Worm (Caenorhabditis elegans): ENCODE results near the gene ZC178.2.
"Not testable (repeated sequence)": the region's sequence is repeated elsewhere in the genome, so short reads cannot be mapped to it uniquely, and the experiment has no call there.

The ZC178.2 gene

DNA sequence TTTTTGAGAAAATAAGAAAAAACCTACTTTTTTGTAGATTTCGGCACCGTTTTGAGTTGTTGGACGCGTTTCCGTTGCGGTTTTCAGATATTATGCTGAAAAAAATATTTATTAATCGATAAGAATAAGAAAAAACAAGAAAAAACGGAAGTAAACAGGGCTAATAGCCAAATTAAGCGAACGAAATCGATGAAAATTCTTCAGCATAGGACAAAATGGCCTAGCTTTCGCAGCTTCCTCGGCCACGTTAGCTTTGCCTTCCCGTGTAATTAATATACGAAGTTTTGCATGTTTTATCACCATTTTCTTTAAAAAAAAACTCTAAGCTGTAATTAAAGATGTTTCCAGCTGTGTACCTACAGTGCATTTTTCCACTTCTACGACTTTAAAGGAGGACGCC lies 15.6 kb downstream of the ZC178.2 start, which contains the start of gene ZC190.10:
ZC190.10 (minus strand) TSS at position 101 of the 400 bp plus-strand sequence.
- not testable (repeated sequence) for TF ChIP-seq crh-2, ceh-82, lsy-2 (tag; optimal IDR thresholded peaks at IDR 0.05)

DNA sequence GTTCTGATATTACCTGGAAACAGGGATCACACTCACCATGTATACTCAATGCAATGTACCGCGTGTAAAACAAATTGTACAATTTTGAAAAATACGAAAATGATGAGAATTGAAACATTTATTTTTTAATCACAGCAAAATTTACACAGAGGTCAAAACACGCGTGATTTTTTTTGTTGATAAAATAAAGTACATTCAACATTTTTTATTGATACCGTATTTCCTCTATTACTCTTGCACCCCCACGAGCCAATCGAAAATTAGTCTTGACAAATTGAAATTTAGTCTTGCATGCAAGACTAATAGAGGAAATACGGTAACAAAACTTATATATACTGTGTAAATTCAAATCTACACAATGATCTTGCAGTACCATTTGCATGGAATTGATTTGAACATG lies 24.1 kb downstream of the ZC178.2 start, which contains the start of gene ZC190.8:
ZC190.8 (minus strand) TSS at position 101 of the 400 bp plus-strand sequence.
- no peak for TF ChIP-seq ZK546.5 (tag; optimal IDR thresholded peaks at IDR 0.05)
- no peak for TF ChIP-seq unc-55 (GFP tag; optimal IDR thresholded peaks at IDR 0.05)

DNA sequence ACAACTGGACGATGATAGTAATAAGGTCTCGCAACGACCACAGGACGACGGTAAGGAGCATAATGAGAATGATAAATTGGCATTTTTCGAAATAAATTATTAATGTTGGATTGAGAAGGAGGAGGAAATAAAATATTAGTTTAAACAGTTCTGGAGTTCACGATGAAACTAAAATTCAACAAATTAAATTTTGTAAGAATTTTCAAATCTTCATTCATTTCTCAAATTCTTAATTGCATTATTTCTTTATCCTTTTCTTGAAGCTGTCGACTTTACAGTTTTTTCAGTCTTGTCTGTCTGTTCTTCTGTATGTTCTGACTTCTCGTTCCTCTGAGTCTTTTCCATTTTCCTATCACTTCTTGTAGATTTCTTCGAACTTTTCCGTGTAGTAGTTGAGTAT lies 25.0 kb downstream of the ZC178.2 start, which contains the start of gene ZC190.7:
ZC190.7 (minus strand) TSS at position 101 of the 400 bp plus-strand sequence.
- TF ChIP-seq mab-5 (tag; optimal IDR thresholded peaks at IDR 0.05): no peak
- no peak for TF ChIP-seq nhr-21 (tag; optimal IDR thresholded peaks at IDR 0.05)
- TF ChIP-seq nhr-77 (tag; optimal IDR thresholded peaks at IDR 0.05): no peak
- no peak for TF ChIP-seq C34F6.9 (tag; optimal IDR thresholded peaks at IDR 0.05)
- TF ChIP-seq ZK546.5 (tag; optimal IDR thresholded peaks at IDR 0.05): no peak
- TF ChIP-seq elt-1 (tag; optimal IDR thresholded peaks at IDR 0.05): no peak
- TF ChIP-seq F13H6.1 (tag; optimal IDR thresholded peaks at IDR 0.05): no peak
- TF ChIP-seq mbf-1 (tag; optimal IDR thresholded peaks at IDR 0.05): no peak
- TF ChIP-seq dmd-4 (tag; optimal IDR thresholded peaks at IDR 0.05): no peak
- no peak for TF ChIP-seq nhr-23 (tag; optimal IDR thresholded peaks at IDR 0.05)
- TF ChIP-seq gmeb-1 (tag; optimal IDR thresholded peaks at IDR 0.05): no peak
- TF ChIP-seq nhr-12 (tag; optimal IDR thresholded peaks at IDR 0.05): no peak

DNA sequence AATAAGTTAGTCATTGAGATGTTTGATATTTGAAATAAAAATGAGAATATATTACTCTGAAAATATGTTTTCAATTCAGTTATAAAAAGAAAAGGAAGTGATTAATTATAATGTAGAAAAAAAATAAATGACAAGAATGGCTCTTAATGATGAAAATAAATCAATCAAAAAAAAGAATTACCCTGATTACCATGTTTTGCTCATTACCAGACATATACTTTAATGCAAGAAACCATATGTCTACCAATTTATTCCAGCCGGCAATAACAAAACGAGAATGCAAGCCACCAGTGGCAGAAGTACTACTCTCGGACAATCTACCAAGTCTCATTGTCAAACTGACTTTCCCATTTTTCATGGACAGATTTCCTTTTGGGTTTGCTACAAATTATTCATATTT lies 28.0 kb downstream of the ZC178.2 start:
- TF ChIP-seq Y55F3AM.14 (GFP tag; optimal IDR thresholded peaks at IDR 0.05) (no peak), ztf-1 (GFP tag; conservative IDR thresholded peaks at IDR 0.05) (no peak), nhr-77 (tag; optimal IDR thresholded peaks at IDR 0.05) (no peak), unc-62 (GFP tag; optimal IDR thresholded peaks at IDR 0.05) (no peak), peb-1 (tag; optimal IDR thresholded peaks at IDR 0.05) (no peak), ceh-82 (tag; optimal IDR thresholded peaks at IDR 0.05) (no peak), sma-3 (GFP tag; optimal IDR thresholded peaks at IDR 0.05) (no peak), mbf-1 (tag; optimal IDR thresholded peaks at IDR 0.05) (no peak), R02D3.7 (tag; optimal IDR thresholded peaks at IDR 0.05) (no peak), nhr-6 (tag; optimal IDR thresholded peaks at IDR 0.05) (no peak), ztf-4 (tag; optimal IDR thresholded peaks at IDR 0.05) (no peak), nhr-23 (tag; optimal IDR thresholded peaks at IDR 0.05) (no peak), sma-9 (GFP tag; optimal IDR thresholded peaks at IDR 0.05) (no peak), sma-9 (tag; optimal IDR thresholded peaks at IDR 0.05) (no peak), crh-2 (tag; optimal IDR thresholded peaks at IDR 0.05) (no peak)

DNA sequence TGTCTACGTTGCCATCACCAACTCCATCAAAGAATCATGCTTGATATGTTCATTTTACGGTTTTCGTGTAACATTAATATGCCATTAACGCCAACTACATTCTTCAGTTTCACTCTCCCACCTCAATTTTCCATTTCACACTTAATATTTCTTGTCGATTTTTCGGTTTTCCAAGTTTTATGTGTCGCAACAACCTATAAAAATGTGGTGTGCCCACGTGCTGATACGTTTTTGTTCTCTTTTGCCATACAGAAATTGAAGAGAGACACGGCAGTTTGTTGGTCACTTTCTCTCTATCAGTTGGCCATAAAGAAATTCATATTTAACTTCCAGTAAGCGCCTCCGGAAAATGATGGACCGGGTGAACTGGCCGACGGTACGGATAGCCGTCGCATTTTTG lies 29.1 kb downstream of the ZC178.2 start, which contains the start of gene cln-3.3:
cln-3.3 (plus strand) TSS at position 334 of the 400 bp plus-strand sequence.
- TF ChIP-seq fos-1 (tag; optimal IDR thresholded peaks at IDR 0.05) (peak; percentile 15), snpc-4 (tag; optimal IDR thresholded peaks at IDR 0.05) (no peak)

DNA sequence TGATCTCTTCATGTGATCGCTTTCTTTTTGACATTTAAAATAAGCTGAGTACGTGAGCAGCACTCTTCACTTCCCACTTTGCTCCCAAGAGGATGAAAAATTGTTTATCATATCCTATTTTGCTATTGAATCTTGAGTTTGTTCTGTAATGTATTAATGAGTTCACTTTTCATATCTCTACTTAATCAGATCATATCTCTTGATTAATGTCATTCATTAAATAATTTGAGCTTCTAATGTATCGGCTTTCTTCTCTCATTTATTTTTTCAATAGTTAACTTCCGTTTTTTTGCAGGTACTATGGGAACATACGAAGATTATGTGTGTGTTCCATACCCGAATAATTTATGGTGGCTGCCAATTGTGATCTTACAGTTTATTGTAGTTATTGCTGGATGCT lies 30.8 kb downstream of the ZC178.2 start, which contains the start of gene ZC190.2:
ZC190.2 (plus strand) TSS at position 301 of the 400 bp plus-strand sequence.
- TF ChIP-seq elt-1 (tag; optimal IDR thresholded peaks at IDR 0.05) (no peak), unc-62 (GFP tag; optimal IDR thresholded peaks at IDR 0.05) (no peak), nhr-77 (tag; optimal IDR thresholded peaks at IDR 0.05) (no peak), alr-1 (tag; optimal IDR thresholded peaks at IDR 0.05) (no peak), blmp-1 (tag; optimal IDR thresholded peaks at IDR 0.05; ENCODE audit: insufficient read depth) (no peak), lsy-2 (tag; optimal IDR thresholded peaks at IDR 0.05) (no peak), snpc-4 (tag; optimal IDR thresholded peaks at IDR 0.05) (no peak), mab-5 (tag; optimal IDR thresholded peaks at IDR 0.05) (no peak), lin-13 (GFP tag; optimal IDR thresholded peaks at IDR 0.05) (no peak), fos-1 (tag; optimal IDR thresholded peaks at IDR 0.05) (no peak), peb-1 (tag; optimal IDR thresholded peaks at IDR 0.05) (no peak)
